Fruit fly (Drosophila melanogaster): ENCODE results near the gene Ctr1C.

The Ctr1C gene

DNA sequence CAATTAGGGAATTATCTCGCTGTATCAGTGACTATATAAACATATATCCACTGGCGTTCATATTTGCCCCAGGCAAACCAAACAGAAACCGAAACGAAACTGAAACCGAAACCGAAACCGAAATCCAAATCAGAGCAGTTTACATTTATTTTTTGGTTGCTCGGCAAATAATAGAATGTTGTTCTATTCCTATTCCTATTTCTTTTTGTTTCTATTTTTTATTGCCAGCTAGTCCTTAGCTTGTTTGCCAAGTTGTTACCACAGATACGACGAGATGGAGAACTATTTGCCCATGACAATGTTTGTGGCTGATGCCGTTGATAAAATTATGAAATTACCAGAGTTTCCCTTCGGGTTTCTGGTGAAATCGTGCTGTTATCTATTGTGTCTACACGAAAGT, 45.2 kb downstream of the Ctr1C start (continued):
- TF ChIP-seq insv (GFP tag; optimal IDR thresholded peaks at IDR 0.05) (no peak), unpg (GFP tag; optimal IDR thresholded peaks at IDR 0.05) (peak; percentile 37), gsb-n (tag; optimal IDR thresholded peaks at IDR 0.05) (peak; percentile 53), CG15696 (tag; optimal IDR thresholded peaks at IDR 0.05) (peak; percentile 88), cwo (GFP tag; optimal IDR thresholded peaks at IDR 0.05) (no peak), sna (GFP tag; IDR thresholded peaks at IDR 0.05; ENCODE audit: partially characterized antibody) (no peak), CG10431 (GFP tag; optimal IDR thresholded peaks at IDR 0.05) (no peak), Sry-β (GFP tag; optimal IDR thresholded peaks at IDR 0.05) (no peak), CG11723 (GFP tag; optimal IDR thresholded peaks at IDR 0.05) (peak; percentile 3), gem (tag; optimal IDR thresholded peaks at IDR 0.05) (peak; percentile 30), Elba2 (GFP tag; optimal IDR thresholded peaks at IDR 0.05) (no peak), CG2712 (tag; optimal IDR thresholded peaks at IDR 0.05) (peak; percentile 43), twi (tag; optimal IDR thresholded peaks at IDR 0.05) (peak; percentile 38), hkb (optimal IDR thresholded peaks at IDR 0.05) (no peak), hkb (GFP tag; IDR thresholded peaks at IDR 0.05) (0 out of 2 replicates have a peak, but pooled peaks have one; percentile 14), Sox102F (GFP tag; optimal IDR thresholded peaks at IDR 0.05) (peak; percentile 26), HLHmδ (GFP tag; optimal IDR thresholded peaks at IDR 0.05) (no peak), CG5180 (GFP tag; optimal IDR thresholded peaks at IDR 0.05) (peak; percentile 0), Hmx (GFP tag; optimal IDR thresholded peaks at IDR 0.05) (no peak), Med (GFP tag) (peak; percentile 35), CG17359 (tag; optimal IDR thresholded peaks at IDR 0.05) (peak; percentile 18)

dm6 chr3R:30916024-30916423, 48.1 kb downstream of the Ctr1C start:
- TF ChIP-seq CG2120 (GFP tag; optimal IDR thresholded peaks at IDR 0.05) (no peak), CG4404 (GFP tag; IDR thresholded peaks at IDR 0.05) (0 out of 2 replicates have a peak, but pooled peaks have one; percentile 10), Hr39 (optimal IDR thresholded peaks at IDR 0.05) (peak; percentile 55), Asciz (GFP tag; optimal IDR thresholded peaks at IDR 0.05) (no peak), HHEX (GFP tag; optimal IDR thresholded peaks at IDR 0.05) (no peak), Ada2b (GFP tag; IDR thresholded peaks at IDR 0.05) (no peak), CG3847 (GFP tag; IDR thresholded peaks at IDR 0.05) (0 out of 2 replicates have a peak, but pooled peaks have one; percentile 4), Xbp1 (GFP tag; optimal IDR thresholded peaks at IDR 0.05) (no peak), Lhr (GFP tag; optimal IDR thresholded peaks at IDR 0.05) (no peak), gsb-n (tag; optimal IDR thresholded peaks at IDR 0.05) (no peak), CG3726 (GFP tag; IDR thresholded peaks at IDR 0.05) (0 out of 3 replicates have a peak, but pooled peaks have one; percentile 22), al (GFP tag; IDR thresholded peaks at IDR 0.05) (no peak), ind (GFP tag; optimal IDR thresholded peaks at IDR 0.05) (no peak)

- TF ChIP-seq sima (GFP tag; optimal IDR thresholded peaks at IDR 0.05) (no peak), CG17359 (tag; optimal IDR thresholded peaks at IDR 0.05) (no peak), Ssrp (tag; optimal IDR thresholded peaks at IDR 0.05) (no peak), sug (tag; optimal IDR thresholded peaks at IDR 0.05) (peak; percentile 69), CG2678 (tag; optimal IDR thresholded peaks at IDR 0.05) (peak; percentile 25), lab (GFP tag; optimal IDR thresholded peaks at IDR 0.05) (peak; percentile 28), Med (GFP tag) (peak; percentile 28), Six4 (GFP tag; optimal IDR thresholded peaks at IDR 0.05) (no peak), exex (tag; optimal IDR thresholded peaks at IDR 0.05) (no peak), ci (GFP tag; IDR thresholded peaks at IDR 0.05) (0 out of 3 replicates have a peak, but pooled peaks have one; percentile 23), zfh1 (GFP tag; IDR thresholded peaks at IDR 0.05) (no peak), ewg (GFP tag; optimal IDR thresholded peaks at IDR 0.05) (no peak), CG8944 (GFP tag; optimal IDR thresholded peaks at IDR 0.05) (no peak), Oli (tag; optimal IDR thresholded peaks at IDR 0.05) (no peak), CG4328 (GFP tag; optimal IDR thresholded peaks at IDR 0.05) (no peak), CG1602 (GFP tag; optimal IDR thresholded peaks at IDR 0.05) (no peak), Nf-YA (GFP tag; IDR thresholded peaks at IDR 0.05) (no peak), CG12769 (tag; optimal IDR thresholded peaks at IDR 0.05) (peak; percentile 39), sisA (GFP tag; IDR thresholded peaks at IDR 0.05) (no peak)
These were observed 48.9 kb downstream of the Ctr1C start for dm6 chr3R:30915235-30915634.

Data from whole organism, embryonic.